Worm (Caenorhabditis elegans) whole organism, young adult: ENCODE measurements around the gene R05G6.10.

Experiments
- B0261.1 ChIP-seq: sonication (generic microtip); optimal IDR thresholded peaks from 2 replicates; lab custom pipeline; 2016; ENCODE audit warnings: mild to moderate bottlenecking, missing genetic modification characterization, moderate library complexity, missing compliant biosample characterization
- K12H6.12 ChIP-seq: fragments of 200-800 bp; sonication (Bioruptor generic); optimal IDR thresholded peaks from 2 replicates; lab custom pipeline; 2018; ENCODE audit warnings: mild to moderate bottlenecking, missing genetic modification characterization, missing compliant biosample characterization
- ama-1 ChIP-seq, 3 experiments: fragments of 150-350 bp in 1 of 3; sonication (generic microtip) in 2 of 3; optimal IDR thresholded peaks; 2 replicates each; lab custom pipeline; 2014 to 2018; ENCODE audit warnings: missing biosample characterization in 2 of 3, missing genetic modification characterization in 2 of 3, missing genetic modification reagents in 2 of 3
- bed-1 ChIP-seq: fragments of 200-800 bp; sonication (Bioruptor generic); IDR thresholded peaks from 2 replicates; pipeline ENCODE4 v1.3.6; 2022; ENCODE audit warnings: missing genetic modification reagents, missing genetic modification characterization, missing compliant biosample characterization
- ccch-3 ChIP-seq: fragments of 200-800 bp; sonication (Bioruptor generic); optimal IDR thresholded peaks from 2 replicates; lab custom pipeline; 2018; ENCODE audit warnings: mild to moderate bottlenecking, missing genetic modification characterization, missing compliant biosample characterization
- ceh-40 ChIP-seq: fragments of 200-800 bp; sonication (Bioruptor generic); IDR thresholded peaks from 2 replicates; pipeline ENCODE4 v1.3.6; 2022; ENCODE audit warnings: missing genetic modification characterization, missing compliant biosample characterization
- fkh-3 ChIP-seq: sonication (generic microtip); optimal IDR thresholded peaks from 2 replicates; lab custom pipeline; 2016; ENCODE audit warnings: mild to moderate bottlenecking, missing genetic modification characterization, missing compliant biosample characterization
- him-1 ChIP-seq: sonication (generic microtip); optimal IDR thresholded peaks from 2 replicates; lab custom pipeline; 2016; ENCODE audit warnings: missing genotype, missing genetic modification reagents, missing genetic modification characterization, missing compliant biosample characterization
- lin-35 ChIP-seq, 3 experiments: fragments of 150-350 bp in 2 of 3; sonication (generic microtip) in 1 of 3; optimal IDR thresholded peaks; 2 replicates each; lab custom pipeline; 2014 to 2018; ENCODE audit warnings: missing biosample characterization in 3 of 3, missing genetic modification characterization in 3 of 3, missing genetic modification reagents in 3 of 3
- madf-8 ChIP-seq: fragments of 200-800 bp; sonication (Bioruptor generic); conservative IDR thresholded peaks from 2 replicates; pipeline ENCODE4 v1.3.6; 2022; ENCODE audit warnings: missing genetic modification reagents, missing genetic modification characterization, missing compliant biosample characterization
- snpc-4 ChIP-seq, 5 experiments: fragments of 150-350 bp in 1 of 5; sonication (generic microtip) in 4 of 5; optimal IDR thresholded peaks; 2 replicates each; lab custom pipeline; 2014 to 2018; ENCODE audit warnings: missing genetic modification characterization in 5 of 5, missing biosample characterization in 3 of 5, antibody characterized with exemption in 2 of 5, mild to moderate bottlenecking in 2 of 5, missing compliant biosample characterization in 2 of 5, missing genotype in 2 of 5, moderate library complexity in 2 of 5, missing genetic modification reagents in 1 of 5
- zfh-2 ChIP-seq: fragments of 200-800 bp; sonication (Bioruptor generic); conservative IDR thresholded peaks from 2 replicates; pipeline ENCODE4 v1.3.6; 2022; ENCODE audit warnings: missing genetic modification reagents, missing genetic modification characterization, missing compliant biosample characterization

ce11 chrIV:7468638-7469037, 73.7 kb downstream of the R05G6.10 start:
- no peak for TF ChIP-seq fkh-3 (tag; lab: Kevin White, UChicago)
- no peak for TF ChIP-seq ceh-40
- TF ChIP-seq K12H6.12 = no peak
- no peak for TF ChIP-seq snpc-4 (GFP tag; optimal IDR thresholded peaks at IDR 0.05; lab: Kevin White, UChicago)
- no peak for TF ChIP-seq snpc-4 (tag; optimal IDR thresholded peaks at IDR 0.05; lab: Kevin White, UChicago)
- no peak for TF ChIP-seq lin-35 (GFP tag; optimal IDR thresholded peaks at IDR 0.05; lab: Kevin White, UChicago)
- TF ChIP-seq bed-1 (GFP tag; lab: Robert Waterston, UW) = no peak
- no peak for TF ChIP-seq zfh-2
- no peak for TF ChIP-seq B0261.1
- no peak for TF ChIP-seq ama-1 (optimal IDR thresholded peaks at IDR 0.05; lab: Kevin White, UChicago)
- TF ChIP-seq ama-1 (GFP tag; optimal IDR thresholded peaks at IDR 0.05; lab: Kevin White, UChicago) = no peak
- TF ChIP-seq ccch-3 = no peak
- no peak for TF ChIP-seq him-1 (tag; lab: Kevin White, UChicago)
- TF ChIP-seq madf-8 (GFP tag; lab: Robert Waterston, UW) = no peak
